Fruit fly (Drosophila melanogaster) whole organism, embryonic: ENCODE results near the gene Nup43.

ENCODE experiments used
- CG14441 ChIP-seq: fragments of 200-800 bp; sonication (Bioruptor generic); IDR thresholded peaks from 2 replicates; pipeline ENCODE4 v1.3.6; 2022; ENCODE audit warnings: missing biosample characterization, missing genetic modification characterization
- CG17829 ChIP-seq: fragments of 200-800 bp; optimal IDR thresholded peaks from 2 replicates; lab custom pipeline; 2019; ENCODE audit warnings: missing biosample characterization, mild to moderate bottlenecking, missing genetic modification characterization, moderate library complexity
- CG7928 ChIP-seq: fragments of 200-800 bp; sonication (Bioruptor generic); optimal IDR thresholded peaks from 2 replicates; lab custom pipeline; 2017; ENCODE audit warnings: missing biosample characterization, mild to moderate bottlenecking, missing genetic modification characterization
- Ravus ChIP-seq: fragments of 200-800 bp; sonication (Bioruptor generic); IDR thresholded peaks from 2 replicates; pipeline ENCODE4 v1.3.6; 2022; ENCODE audit warnings: missing biosample characterization, missing genetic modification characterization
- Sox102F ChIP-seq: fragments of 200-800 bp; sonication (Bioruptor generic); optimal IDR thresholded peaks from 2 replicates; lab custom pipeline; 2018; ENCODE audit warnings: missing biosample characterization, mild to moderate bottlenecking, missing genetic modification characterization, moderate library complexity
- al ChIP-seq: fragments of 200-800 bp; sonication (Bioruptor generic); IDR thresholded peaks from 2 replicates; pipeline ENCODE4 v1.3.6; 2022; ENCODE audit warnings: missing biosample characterization, missing genetic modification characterization
- dimm ChIP-seq: fragments of 200-800 bp; sonication (Bioruptor generic); IDR thresholded peaks from 2 replicates; pipeline ENCODE4 v1.3.6; 2022; ENCODE audit warnings: missing biosample characterization, missing genetic modification characterization
- gcm2 ChIP-seq: fragments of 200-800 bp; sonication (Bioruptor generic); optimal IDR thresholded peaks from 2 replicates; lab custom pipeline; 2016; ENCODE audit warnings: missing biosample characterization, missing genetic modification characterization
- gsb-n ChIP-seq: fragments of 200-800 bp; sonication (Bioruptor generic); optimal IDR thresholded peaks from 3 replicates; lab custom pipeline; 2018; ENCODE audit warnings: missing biosample characterization, mild to moderate bottlenecking, missing genetic modification characterization
- ken ChIP-seq: fragments of 200-800 bp; sonication (Bioruptor generic); IDR thresholded peaks from 3 replicates; pipeline ENCODE4 v1.3.6; 2022; ENCODE audit warnings: missing biosample characterization, missing genetic modification characterization
- sqz ChIP-seq: fragments of 200-800 bp; sonication (Bioruptor generic); optimal IDR thresholded peaks from 3 replicates; lab custom pipeline; 2018; ENCODE audit warnings: missing biosample characterization, mild to moderate bottlenecking, missing genetic modification characterization
- sr ChIP-seq: fragments of 200-800 bp; sonication (Bioruptor generic); IDR thresholded peaks from 3 replicates; pipeline ENCODE4 v1.3.6; 2022; ENCODE audit warnings: missing biosample characterization, missing genetic modification characterization
- toy ChIP-seq: fragments of 200-800 bp; sonication (Bioruptor generic); IDR thresholded peaks from 2 replicates; pipeline ENCODE4 v1.3.6; 2022; ENCODE audit warnings: missing biosample characterization, missing genetic modification characterization
- vfl ChIP-seq: fragments of 200-800 bp; sonication (Bioruptor generic); optimal IDR thresholded peaks from 2 replicates; lab custom pipeline; 2016; ENCODE audit warnings: missing biosample characterization, missing genetic modification characterization

- no peak for TF ChIP-seq vfl
- TF ChIP-seq CG14441 (GFP tag; lab: Robert Waterston, UW) = no peak
- TF ChIP-seq al (GFP tag; lab: Robert Waterston, UW) = no peak
- TF ChIP-seq ken (GFP tag; lab: Robert Waterston, UW) = no peak
- TF ChIP-seq gcm2 (GFP tag; lab: Kevin White, UChicago) = no peak
- TF ChIP-seq Sox102F (GFP tag; lab: Kevin White, UChicago) = no peak
- TF ChIP-seq sr = no peak
- TF ChIP-seq CG17829 (tag; lab: Kevin White, UChicago) = no peak
- TF ChIP-seq dimm (GFP tag; lab: Robert Waterston, UW) = no peak
- TF ChIP-seq gsb-n (tag; lab: Kevin White, UChicago) = no peak
- TF ChIP-seq toy (GFP tag; lab: Robert Waterston, UW) = no peak
- no peak for TF ChIP-seq CG7928 (GFP tag; lab: Kevin White, UChicago)
- no peak for TF ChIP-seq Ravus
- no peak for TF ChIP-seq sqz
Measured at dm6 chr3R:18399698-18400020, 33.2 kb downstream of the Nup43 start.
